Fruit fly (Drosophila melanogaster) whole organism, embryonic: Measurements from ENCODE around the gene Chchd2.

ENCODE experiments used
- Atf-2 ChIP-seq: fragments of 200-800 bp; sonication (Bioruptor generic); optimal IDR thresholded peaks from 2 replicates; lab custom pipeline; 2016; ENCODE audit warnings: missing biosample characterization, missing genetic modification characterization
- CG10543 ChIP-seq: fragments of 200-800 bp; sonication (Bioruptor generic); optimal IDR thresholded peaks from 3 replicates; lab custom pipeline; 2017; ENCODE audit warnings: missing biosample characterization, mild to moderate bottlenecking, missing genetic modification characterization, moderate library complexity
- CG11085 ChIP-seq: fragments of 200-800 bp; sonication (Bioruptor generic); IDR thresholded peaks from 2 replicates; pipeline ENCODE4 v1.3.6; 2022; ENCODE audit warnings: missing biosample characterization, missing genetic modification characterization
- CG12236 ChIP-seq: fragments of 200-800 bp; sonication (Bioruptor generic); optimal IDR thresholded peaks from 2 replicates; lab custom pipeline; 2016; ENCODE audit warnings: missing biosample characterization, missing genetic modification characterization
- CG12659 ChIP-seq: fragments of 200-800 bp; sonication (Bioruptor generic); optimal IDR thresholded peaks from 3 replicates; lab custom pipeline; 2017; ENCODE audit warnings: mild to moderate bottlenecking, missing biosample characterization, missing genetic modification reagents, missing genetic modification characterization
- CG14441 ChIP-seq: fragments of 200-800 bp; sonication (Bioruptor generic); IDR thresholded peaks from 2 replicates; pipeline ENCODE4 v1.3.6; 2022; ENCODE audit warnings: missing biosample characterization, missing genetic modification characterization
- CG31388 ChIP-seq: fragments of 200-800 bp; sonication (Bioruptor generic); optimal IDR thresholded peaks from 2 replicates; lab custom pipeline; 2016; ENCODE audit warnings: missing biosample characterization, missing genetic modification characterization
- CG3726 ChIP-seq: fragments of 200-800 bp; sonication (Bioruptor generic); IDR thresholded peaks from 3 replicates; pipeline ENCODE4, ENCODE4 v1.3.6; 2022; ENCODE audit warnings: missing biosample characterization, missing genetic modification characterization
- CG3838 ChIP-seq: fragments of 200-800 bp; sonication (Bioruptor generic); optimal IDR thresholded peaks from 3 replicates; lab custom pipeline; 2016; ENCODE audit warnings: missing biosample characterization, missing genetic modification characterization
- CG4360 ChIP-seq: fragments of 200-800 bp; sonication (Bioruptor generic); IDR thresholded peaks from 2 replicates; pipeline ENCODE4 v1.3.6; 2022; ENCODE audit warnings: missing biosample characterization, missing genetic modification characterization
- CG4617 ChIP-seq: fragments of 200-800 bp; sonication (Bioruptor generic); optimal IDR thresholded peaks from 3 replicates; lab custom pipeline; 2016; ENCODE audit warnings: missing biosample characterization, missing genetic modification characterization, borderline replicate concordance
- CG4820 ChIP-seq: fragments of 200-800 bp; sonication (Bioruptor generic); optimal IDR thresholded peaks from 3 replicates; lab custom pipeline; 2016; ENCODE audit warnings: missing biosample characterization, missing genetic modification characterization
- CG5245 ChIP-seq: fragments of 200-800 bp; sonication (Bioruptor generic); optimal IDR thresholded peaks from 3 replicates; lab custom pipeline; 2016; ENCODE audit warnings: missing biosample characterization, missing genetic modification characterization
- CG6813 ChIP-seq: fragments of 200-800 bp; sonication (Bioruptor generic); optimal IDR thresholded peaks from 2 replicates; lab custom pipeline; 2017; ENCODE audit warnings: missing biosample characterization, missing genetic modification characterization, mild to moderate bottlenecking, moderate library complexity, missing genetic modification reagents
- CG6854 ChIP-seq: fragments of 200-800 bp; sonication (Bioruptor generic); optimal IDR thresholded peaks from 3 replicates; lab custom pipeline; 2017; ENCODE audit warnings: missing biosample characterization, mild to moderate bottlenecking, missing genetic modification characterization
- CG7271 ChIP-seq: fragments of 200-800 bp; sonication (Bioruptor generic); optimal IDR thresholded peaks from 2 replicates; lab custom pipeline; 2018; ENCODE audit warnings: missing biosample characterization, mild to moderate bottlenecking, missing genetic modification characterization, moderate library complexity
- CG7987 ChIP-seq: fragments of 200-800 bp; sonication (Bioruptor generic); optimal IDR thresholded peaks from 2 replicates; lab custom pipeline; 2018; ENCODE audit warnings: missing biosample characterization, mild to moderate bottlenecking, missing genetic modification characterization, moderate library complexity
- CHES-1-like ChIP-seq: fragments of 200-800 bp; sonication (Bioruptor generic); optimal IDR thresholded peaks from 2 replicates; lab custom pipeline; 2016; ENCODE audit warnings: missing biosample characterization, missing genetic modification characterization
- CkIIα-i1 ChIP-seq: fragments of 200-800 bp; sonication (Bioruptor generic); IDR thresholded peaks from 2 replicates; pipeline ENCODE4 v1.3.6; 2022; ENCODE audit warnings: missing biosample characterization, missing genetic modification characterization
- Deaf1 ChIP-seq: fragments of 200-800 bp; optimal IDR thresholded peaks from 3 replicates; lab custom pipeline; 2019; ENCODE audit warnings: missing biosample characterization, mild to moderate bottlenecking, missing genetic modification characterization, moderate library complexity
- Dfd ChIP-seq, 2 experiments: fragments of >200 bp; optimal IDR thresholded peaks; 2 replicates each; lab custom pipeline; 2017; ENCODE audit warnings: missing biosample characterization in 2 of 2, missing genetic modification characterization in 2 of 2
- E2f2 ChIP-seq: fragments of 200-800 bp; sonication (Bioruptor generic); IDR thresholded peaks from 2 replicates; pipeline ENCODE4 v1.3.6; 2022; ENCODE audit warnings: missing biosample characterization, missing genetic modification characterization
- Fer3 ChIP-seq: fragments of 200-800 bp; sonication (Bioruptor generic); optimal IDR thresholded peaks from 2 replicates; lab custom pipeline; 2018; ENCODE audit warnings: missing biosample characterization, mild to moderate bottlenecking, missing genetic modification characterization, moderate library complexity
- Gug ChIP-seq: fragments of 200-800 bp; sonication (Bioruptor generic); IDR thresholded peaks from 4 replicates; pipeline ENCODE4 v1.3.6; 2022; ENCODE audit warnings: missing biosample characterization, missing genetic modification characterization
- HmgD ChIP-seq: fragments of 200-800 bp; sonication (Bioruptor generic); optimal IDR thresholded peaks from 3 replicates; lab custom pipeline; 2016; ENCODE audit warnings: missing biosample characterization, missing genetic modification characterization
- Hmr ChIP-seq: fragments of 200-800 bp; sonication (Bioruptor generic); optimal IDR thresholded peaks from 3 replicates; lab custom pipeline; 2017; ENCODE audit warnings: mild to moderate bottlenecking, missing biosample characterization, missing genetic modification reagents, missing genetic modification characterization
- Hr78 ChIP-seq, 2 experiments: fragments of 200-800 bp in 1 of 2; fragments of >200 bp in 1 of 2; sonication (Bioruptor generic) in 1 of 2; optimal IDR thresholded peaks; 2 replicates each; lab custom pipeline; 2017 to 2019; ENCODE audit warnings: missing biosample characterization in 2 of 2, missing genetic modification characterization in 2 of 2, mild to moderate bottlenecking in 1 of 2, moderate library complexity in 1 of 2
- Jarid2 ChIP-seq: fragments of 200-800 bp; sonication (Bioruptor generic); optimal IDR thresholded peaks from 3 replicates; lab custom pipeline; 2017; ENCODE audit warnings: mild to moderate bottlenecking, missing biosample characterization, missing genetic modification reagents, missing genetic modification characterization
- Lpt ChIP-seq: fragments of >200 bp; optimal IDR thresholded peaks from 2 replicates; lab custom pipeline; 2018; ENCODE audit warnings: missing biosample characterization, missing genetic modification characterization
- MTF-1 ChIP-seq: fragments of 200-800 bp; sonication (Bioruptor generic); optimal IDR thresholded peaks from 2 replicates; lab custom pipeline; 2018; ENCODE audit warnings: missing biosample characterization, mild to moderate bottlenecking, missing genetic modification characterization, borderline replicate concordance
- Max ChIP-seq: fragments of 200-800 bp; sonication (Bioruptor generic); optimal IDR thresholded peaks from 2 replicates; lab custom pipeline; 2016; ENCODE audit warnings: missing biosample characterization, mild to moderate bottlenecking, missing genetic modification characterization
- Pdp1 ChIP-seq, 2 experiments: fragments of 200-800 bp; sonication (Bioruptor generic); optimal IDR thresholded peaks; 3 replicates each; lab custom pipeline; 2016; ENCODE audit warnings: missing biosample characterization in 2 of 2, missing genetic modification characterization in 2 of 2, mild to moderate bottlenecking in 1 of 2, moderate library complexity in 1 of 2
- ase ChIP-seq: fragments of 200-800 bp; sonication (Bioruptor generic); IDR thresholded peaks from 3 replicates; pipeline ENCODE4 v1.3.6; 2022; ENCODE audit warnings: missing biosample characterization, missing genetic modification characterization
- bab2 ChIP-seq: fragments of 200-800 bp; sonication (Bioruptor generic); optimal IDR thresholded peaks from 2 replicates; lab custom pipeline; 2016; ENCODE audit warnings: missing biosample characterization, missing genetic modification characterization
- btn ChIP-seq: fragments of 200-800 bp; sonication (Bioruptor generic); optimal IDR thresholded peaks from 2 replicates; lab custom pipeline; 2016; ENCODE audit warnings: missing biosample characterization, missing genetic modification characterization
- cad ChIP-seq: fragments of >200 bp; optimal IDR thresholded peaks from 2 replicates; lab custom pipeline; 2017; ENCODE audit warnings: missing biosample characterization, missing genetic modification characterization
- cas ChIP-seq: fragments of 200-800 bp; sonication (Bioruptor generic); IDR thresholded peaks from 2 replicates; pipeline ENCODE4 v1.3.6; 2022; ENCODE audit warnings: missing biosample characterization, missing genetic modification characterization
- cato ChIP-seq: fragments of 200-800 bp; sonication (Bioruptor generic); optimal IDR thresholded peaks from 2 replicates; lab custom pipeline; 2016; ENCODE audit warnings: missing biosample characterization, missing genetic modification characterization, borderline replicate concordance
- dmrt11E ChIP-seq: fragments of 200-800 bp; sonication (Bioruptor generic); optimal IDR thresholded peaks from 3 replicates; lab custom pipeline; 2018; ENCODE audit warnings: missing biosample characterization, mild to moderate bottlenecking, missing genetic modification characterization, moderate library complexity
- en ChIP-seq: fragments of 200-800 bp; sonication (Bioruptor generic); optimal IDR thresholded peaks from 2 replicates; lab custom pipeline; 2016; ENCODE audit warnings: missing biosample characterization, missing genetic modification characterization
- ewg ChIP-seq: fragments of 200-800 bp; sonication (Bioruptor generic); optimal IDR thresholded peaks from 3 replicates; lab custom pipeline; 2017; ENCODE audit warnings: mild to moderate bottlenecking, missing biosample characterization, missing genetic modification reagents, missing genetic modification characterization
- exex ChIP-seq: fragments of 200-800 bp; sonication (Bioruptor generic); optimal IDR thresholded peaks from 4 replicates; lab custom pipeline; 2018; ENCODE audit warnings: missing biosample characterization, mild to moderate bottlenecking, missing genetic modification characterization, moderate library complexity
- gce ChIP-seq: fragments of 200-800 bp; sonication (Bioruptor generic); IDR thresholded peaks from 3 replicates; pipeline ENCODE4 v1.3.6; 2022; ENCODE audit warnings: missing biosample characterization, missing genetic modification characterization
- hb ChIP-seq: fragments of 200-800 bp; sonication (Bioruptor generic); IDR thresholded peaks from 3 replicates; pipeline ENCODE4 v1.3.6; 2022; ENCODE audit warnings: missing biosample characterization, missing genetic modification characterization; ENCODE audit not compliant: partially characterized antibody
- mld ChIP-seq: fragments of 200-800 bp; sonication (Bioruptor generic); IDR thresholded peaks from 3 replicates; pipeline ENCODE4 v1.3.6; 2022; ENCODE audit warnings: missing biosample characterization, missing genetic modification characterization; ENCODE audit not compliant: partially characterized antibody
- org-1 ChIP-seq: fragments of 200-800 bp; sonication (Bioruptor generic); optimal IDR thresholded peaks from 2 replicates; lab custom pipeline; 2017; ENCODE audit warnings: missing biosample characterization, missing genetic modification characterization
- phol ChIP-seq: fragments of 200-800 bp; sonication (Bioruptor generic); optimal IDR thresholded peaks from 3 replicates; lab custom pipeline; 2018; ENCODE audit warnings: missing biosample characterization, mild to moderate bottlenecking, missing genetic modification characterization, moderate library complexity
- tin ChIP-seq: fragments of 200-800 bp; sonication (Bioruptor generic); optimal IDR thresholded peaks from 3 replicates; lab custom pipeline; 2016; ENCODE audit warnings: missing biosample characterization, missing genetic modification characterization
- tll ChIP-seq, 2 experiments: fragments of 200-800 bp in 1 of 2; fragments of >200 bp in 1 of 2; sonication (Bioruptor generic) in 1 of 2; optimal IDR thresholded peaks; 2 replicates each; lab custom pipeline; 2017 to 2019; ENCODE audit warnings: missing biosample characterization in 2 of 2, missing genetic modification characterization in 2 of 2, mild to moderate bottlenecking in 1 of 2, moderate library complexity in 1 of 2
- tup ChIP-seq: fragments of 200-800 bp; sonication (Bioruptor generic); optimal IDR thresholded peaks from 2 replicates; lab custom pipeline; 2016; ENCODE audit warnings: missing biosample characterization, mild to moderate bottlenecking, missing genetic modification characterization, moderate library complexity
- tx ChIP-seq: fragments of 200-800 bp; sonication (Bioruptor generic); optimal IDR thresholded peaks from 2 replicates; lab custom pipeline; 2016; ENCODE audit warnings: missing biosample characterization, missing genetic modification characterization

The Chchd2 gene

DNA sequence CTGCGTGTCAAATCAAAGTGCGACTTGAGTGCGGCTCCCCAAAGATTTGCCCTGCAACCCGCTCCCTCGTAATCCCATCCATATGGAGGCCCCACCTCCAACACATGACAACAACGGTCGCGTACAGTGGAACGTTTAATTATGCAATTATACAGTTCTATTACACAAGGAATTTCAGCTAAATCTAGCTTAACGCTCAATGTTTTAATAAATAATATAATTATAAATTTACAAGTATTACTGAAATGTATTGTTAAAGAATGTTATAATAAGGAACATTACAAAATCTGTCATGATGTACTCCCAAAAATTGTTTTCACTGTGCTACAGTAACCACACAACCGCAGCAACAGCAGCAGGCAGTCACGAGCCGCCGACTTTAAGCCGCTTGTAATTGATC, 25.3 kb downstream of the Chchd2 start (continued):
- TF ChIP-seq ase (GFP tag; lab: Robert Waterston, UW): no peak
- no peak for TF ChIP-seq CG12236 (GFP tag; lab: Kevin White, UChicago)
- no peak for TF ChIP-seq bab2 (GFP tag; lab: Kevin White, UChicago)
- no peak for TF ChIP-seq CG31388 (GFP tag; lab: Kevin White, UChicago)
- TF ChIP-seq Jarid2: no peak
- TF ChIP-seq MTF-1 (GFP tag; lab: Kevin White, UChicago): no peak
- no peak for TF ChIP-seq Lpt
- TF ChIP-seq Max: no peak
- TF ChIP-seq CG10543 (GFP tag; lab: Kevin White, UChicago): no peak
- TF ChIP-seq HmgD: no peak
- TF ChIP-seq tll (GFP tag; optimal IDR thresholded peaks at IDR 0.05; lab: Kevin White, UChicago): no peak
- no peak for TF ChIP-seq org-1 (GFP tag; lab: Kevin White, UChicago)
- no peak for TF ChIP-seq CHES-1-like (GFP tag; lab: Kevin White, UChicago)
- TF ChIP-seq Deaf1 (tag; lab: Kevin White, UChicago): no peak
- TF ChIP-seq Hr78 (GFP tag; optimal IDR thresholded peaks at IDR 0.05; lab: Kevin White, UChicago): peak in 1 of 2 experiments; percentile 5
- no peak for TF ChIP-seq cato (GFP tag; lab: Kevin White, UChicago)
- no peak for TF ChIP-seq tx
- TF ChIP-seq cad (GFP tag; lab: Kevin White, UChicago): no peak
- no peak for TF ChIP-seq CG4820
- TF ChIP-seq CG5245 (GFP tag; lab: Kevin White, UChicago): no peak
- TF ChIP-seq CG6813: no peak
- TF ChIP-seq CG6854 (GFP tag; lab: Kevin White, UChicago): no peak
- TF ChIP-seq CG11085 (GFP tag; lab: Robert Waterston, UW): no peak
- peak; percentile 31 for TF ChIP-seq dmrt11E (tag; lab: Kevin White, UChicago)
- TF ChIP-seq mld (GFP tag; lab: Robert Waterston, UW): no peak
- TF ChIP-seq Gug: no peak
- no peak for TF ChIP-seq ewg
- no peak for TF ChIP-seq Atf-2 (GFP tag; lab: Kevin White, UChicago)
- TF ChIP-seq tin (GFP tag; lab: Kevin White, UChicago): no peak
- no peak for TF ChIP-seq CG14441 (GFP tag; lab: Robert Waterston, UW)
- TF ChIP-seq CG7271: no peak
- TF ChIP-seq gce: no peak
- TF ChIP-seq tup (GFP tag; lab: Kevin White, UChicago): no peak
- no peak for TF ChIP-seq Dfd (GFP tag; optimal IDR thresholded peaks at IDR 0.05; lab: Kevin White, UChicago)
- TF ChIP-seq hb: no peak
- no peak for TF ChIP-seq CG3838
- no peak for TF ChIP-seq btn (GFP tag; lab: Kevin White, UChicago)
- no peak for TF ChIP-seq en
- no peak for TF ChIP-seq CG4360 (GFP tag; lab: Robert Waterston, UW)
- TF ChIP-seq CG3726 (GFP tag; lab: Robert Waterston, UW): no peak
- no peak for TF ChIP-seq CG12659 (GFP tag; lab: Kevin White, UChicago)
- no peak for TF ChIP-seq Pdp1 (GFP tag; optimal IDR thresholded peaks at IDR 0.05; lab: Kevin White, UChicago)
- no peak for TF ChIP-seq Fer3 (tag; lab: Kevin White, UChicago)
- TF ChIP-seq CkIIα-i1 (GFP tag; lab: Robert Waterston, UW): no peak
- TF ChIP-seq CG7987: no peak
- no peak for TF ChIP-seq cas (GFP tag; lab: Robert Waterston, UW)
- TF ChIP-seq phol (tag; lab: Kevin White, UChicago): peak; percentile 36
- no peak for TF ChIP-seq CG4617 (GFP tag; lab: Kevin White, UChicago)
- no peak for TF ChIP-seq exex
- TF ChIP-seq E2f2: no peak; the same call in 1 of the 2 replicates
- no peak for TF ChIP-seq Hmr
